Worm (Caenorhabditis elegans): ENCODE measurements around the gene rfip-2.

rfip-2 gene

ce11 chrII:754971-755370 lies 31.4 kb downstream of the rfip-2 start:
- TF ChIP-seq tbx-37 (GFP tag; conservative IDR thresholded peaks at IDR 0.05) (no peak), hnd-1 (tag; optimal IDR thresholded peaks at IDR 0.05) (no peak), scrt-1 (GFP tag; IDR thresholded peaks at IDR 0.05) (no peak), sea-1 (GFP tag; conservative IDR thresholded peaks at IDR 0.05) (no peak), ceh-13 (GFP tag; optimal IDR thresholded peaks at IDR 0.05) (no peak), flt-1 (GFP tag; IDR thresholded peaks at IDR 0.05) (no peak), tra-4 (tag; optimal IDR thresholded peaks at IDR 0.05) (no peak), B0310.2 (tag; optimal IDR thresholded peaks at IDR 0.05) (no peak), hmg-4 (GFP tag; optimal IDR thresholded peaks at IDR 0.05) (no peak), aly-1 (tag; optimal IDR thresholded peaks at IDR 0.05) (no peak), hmbx-1 (tag; optimal IDR thresholded peaks at IDR 0.05) (no peak), ets-7 (tag; optimal IDR thresholded peaks at IDR 0.05) (no peak), ama-1 (optimal IDR thresholded peaks at IDR 0.05) (no peak), pes-1 (GFP tag; IDR thresholded peaks at IDR 0.05) (no peak)

DNA sequence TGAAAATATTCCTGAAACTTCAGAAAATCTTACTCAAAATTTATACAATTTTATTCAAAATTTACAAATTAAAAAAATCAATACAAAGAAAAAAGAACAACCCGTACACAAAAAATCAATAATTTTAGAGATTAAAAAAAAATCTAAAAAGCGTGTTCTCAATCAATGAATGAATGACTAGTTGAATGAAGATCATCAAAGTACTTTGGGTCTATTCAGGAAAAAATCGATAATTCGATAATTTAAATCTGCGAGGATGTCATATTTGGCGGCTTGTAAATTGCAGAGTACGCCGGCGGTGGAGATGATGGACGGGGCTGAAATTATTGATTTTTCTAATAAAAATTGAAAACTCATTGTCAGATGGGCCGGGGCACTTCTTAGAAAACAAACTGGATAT lies 32.6 kb downstream of the rfip-2 start:
- TF ChIP-seq tra-4 (tag; optimal IDR thresholded peaks at IDR 0.05) (no peak), ceh-36 (tag; optimal IDR thresholded peaks at IDR 0.05) (no peak), tbx-11 (GFP tag; IDR thresholded peaks at IDR 0.05) (no peak), B0310.2 (tag; optimal IDR thresholded peaks at IDR 0.05) (no peak), hmbx-1 (tag; optimal IDR thresholded peaks at IDR 0.05) (no peak), ama-1 (optimal IDR thresholded peaks at IDR 0.05) (no peak), scrt-1 (GFP tag; IDR thresholded peaks at IDR 0.05) (no peak), F13C5.2 (tag; optimal IDR thresholded peaks at IDR 0.05) (no peak), tbx-37 (GFP tag; conservative IDR thresholded peaks at IDR 0.05) (no peak), pes-1 (GFP tag; IDR thresholded peaks at IDR 0.05) (no peak), hnd-1 (tag; optimal IDR thresholded peaks at IDR 0.05) (no peak), sea-1 (GFP tag; conservative IDR thresholded peaks at IDR 0.05) (no peak), aly-1 (tag; optimal IDR thresholded peaks at IDR 0.05) (no peak)

ce11 chrII:757224-757623 lies 33.6 kb downstream of the rfip-2 start:
- TF ChIP-seq aly-1 (tag; optimal IDR thresholded peaks at IDR 0.05) (no peak), pes-1 (GFP tag; IDR thresholded peaks at IDR 0.05) (no peak), flt-1 (GFP tag; IDR thresholded peaks at IDR 0.05) (no peak), ets-7 (tag; optimal IDR thresholded peaks at IDR 0.05) (no peak), ceh-13 (GFP tag; optimal IDR thresholded peaks at IDR 0.05) (no peak), sea-1 (GFP tag; conservative IDR thresholded peaks at IDR 0.05) (no peak), ama-1 (optimal IDR thresholded peaks at IDR 0.05) (no peak), ceh-36 (tag; optimal IDR thresholded peaks at IDR 0.05) (no peak), F13C5.2 (tag; optimal IDR thresholded peaks at IDR 0.05) (no peak), hnd-1 (tag; optimal IDR thresholded peaks at IDR 0.05) (no peak), tbx-11 (GFP tag; IDR thresholded peaks at IDR 0.05) (no peak), tbx-37 (GFP tag; conservative IDR thresholded peaks at IDR 0.05) (no peak), tra-4 (tag; optimal IDR thresholded peaks at IDR 0.05) (no peak)

- TF ChIP-seq hmg-4 (GFP tag; optimal IDR thresholded peaks at IDR 0.05) = no peak
- TF ChIP-seq tbx-37 (GFP tag; conservative IDR thresholded peaks at IDR 0.05) = no peak
- TF ChIP-seq ceh-36 (tag; optimal IDR thresholded peaks at IDR 0.05) = no peak
- TF ChIP-seq hnd-1 (tag; optimal IDR thresholded peaks at IDR 0.05) = no peak
- TF ChIP-seq flt-1 (GFP tag; IDR thresholded peaks at IDR 0.05) = no peak
- no peak for TF ChIP-seq ceh-13 (GFP tag; optimal IDR thresholded peaks at IDR 0.05)
- no peak for TF ChIP-seq tbx-11 (GFP tag; IDR thresholded peaks at IDR 0.05)
- TF ChIP-seq sea-1 (GFP tag; conservative IDR thresholded peaks at IDR 0.05) = no peak
- TF ChIP-seq scrt-1 (GFP tag; IDR thresholded peaks at IDR 0.05) = no peak
- no peak for TF ChIP-seq ets-7 (tag; optimal IDR thresholded peaks at IDR 0.05)
- TF ChIP-seq pes-1 (GFP tag; IDR thresholded peaks at IDR 0.05) = no peak
- TF ChIP-seq hmbx-1 (tag; optimal IDR thresholded peaks at IDR 0.05) = no peak
- no peak for TF ChIP-seq B0310.2 (tag; optimal IDR thresholded peaks at IDR 0.05)
Observed at ce11 chrII:759788-760187, 36.2 kb downstream of the rfip-2 start.

ce11 chrII:760276-760675 lies 36.7 kb downstream of the rfip-2 start:
- TF ChIP-seq aly-1 (tag; optimal IDR thresholded peaks at IDR 0.05) (no peak), ceh-36 (tag; optimal IDR thresholded peaks at IDR 0.05) (no peak), tra-4 (tag; optimal IDR thresholded peaks at IDR 0.05) (no peak), pes-1 (GFP tag; IDR thresholded peaks at IDR 0.05) (no peak)

DNA sequence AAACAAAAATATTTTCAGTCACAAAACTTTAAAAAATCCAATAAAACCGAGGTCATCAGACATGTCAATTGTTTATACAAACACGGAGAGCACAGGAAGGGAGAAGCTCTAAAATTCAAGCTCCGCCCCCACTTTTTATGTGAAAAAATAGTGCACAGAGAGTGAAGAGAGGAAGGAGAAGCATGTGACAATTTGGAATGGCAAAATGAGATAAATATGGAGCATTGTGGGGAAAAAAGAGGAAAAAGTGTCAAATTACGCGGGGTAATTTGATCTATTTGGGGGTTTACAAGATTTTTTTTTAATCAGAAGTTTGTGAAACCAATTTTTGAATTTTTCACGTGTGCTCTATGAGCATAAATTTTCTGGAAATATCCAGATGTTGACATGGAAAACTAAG lies 39.4 kb downstream of the rfip-2 start:
- TF ChIP-seq F13C5.2 (tag; optimal IDR thresholded peaks at IDR 0.05) (no peak), pes-1 (GFP tag; IDR thresholded peaks at IDR 0.05) (no peak), ama-1 (optimal IDR thresholded peaks at IDR 0.05) (no peak)

DNA sequence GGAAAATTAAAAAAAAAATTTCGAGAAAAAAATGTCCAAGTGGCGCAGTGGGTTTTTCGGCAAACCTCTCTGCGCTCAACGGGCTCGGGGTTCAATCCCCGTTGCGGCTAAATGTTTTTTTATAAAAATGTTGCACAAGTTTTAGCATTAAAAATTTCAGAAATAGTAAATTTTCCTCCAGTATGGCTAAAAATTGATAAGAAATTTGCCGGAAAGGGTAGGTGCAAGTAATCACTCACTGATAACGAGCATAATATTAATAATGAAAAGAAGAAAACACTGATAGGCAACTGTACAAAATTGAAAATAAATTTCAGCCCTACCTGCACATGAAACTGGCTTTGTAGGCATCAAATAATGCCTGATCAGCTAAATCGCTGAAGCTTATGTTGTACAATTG lies 40.8 kb downstream of the rfip-2 start:
- TF ChIP-seq pes-1 (GFP tag; IDR thresholded peaks at IDR 0.05) = 0 out of 2 replicates have a peak, but pooled peaks have one; percentile 15
- no peak for TF ChIP-seq tbx-11 (GFP tag; IDR thresholded peaks at IDR 0.05)

DNA sequence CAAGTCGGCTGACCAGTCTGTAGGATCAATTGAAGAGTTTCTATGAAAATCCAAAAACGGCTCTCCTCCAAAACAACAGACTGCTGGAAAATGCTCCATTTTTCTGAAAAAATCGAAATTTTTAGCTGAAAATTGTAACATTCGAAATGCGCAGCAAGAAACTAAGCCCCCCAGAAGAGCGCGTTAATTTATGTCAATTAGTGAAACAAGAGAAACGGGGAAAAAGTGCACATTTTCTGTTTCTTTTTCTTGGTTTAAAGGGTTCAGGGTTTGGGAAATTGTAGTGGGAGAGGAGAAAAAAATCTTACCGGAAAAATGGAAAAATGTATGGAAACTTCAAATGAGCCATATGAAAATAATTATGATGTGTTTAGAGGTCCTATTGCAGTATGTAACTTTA lies 41.6 kb downstream of the rfip-2 start, which contains the start of gene C08G5.7:
Gene C08G5.7, minus strand, starts transcription at position 101 of the 400 bp plus-strand sequence.
- TF ChIP-seq hmg-4 (GFP tag; optimal IDR thresholded peaks at IDR 0.05) = no peak
- no peak for TF ChIP-seq pes-1 (GFP tag; IDR thresholded peaks at IDR 0.05)

- TF ChIP-seq sea-1 (GFP tag; conservative IDR thresholded peaks at IDR 0.05) (no peak), tbx-37 (GFP tag; conservative IDR thresholded peaks at IDR 0.05) (no peak), ets-7 (tag; optimal IDR thresholded peaks at IDR 0.05) (no peak), ama-1 (optimal IDR thresholded peaks at IDR 0.05) (no peak), ceh-36 (tag; optimal IDR thresholded peaks at IDR 0.05) (no peak), aly-1 (tag; optimal IDR thresholded peaks at IDR 0.05) (no peak), hmg-4 (GFP tag; optimal IDR thresholded peaks at IDR 0.05) (no peak), scrt-1 (GFP tag; IDR thresholded peaks at IDR 0.05) (no peak), hmbx-1 (tag; optimal IDR thresholded peaks at IDR 0.05) (no peak), B0310.2 (tag; optimal IDR thresholded peaks at IDR 0.05) (no peak)
Observed at ce11 chrII:769250-769649, 45.7 kb downstream of the rfip-2 start.

All from whole organism, early embryonic.